Worm (Caenorhabditis elegans) whole organism, midembryonic: ENCODE results near the gene sdz-13.

ENCODE experiments used
- T22C8.4 ChIP-seq: fragments of 200-800 bp; sonication (Bioruptor generic); IDR thresholded peaks from 2 replicates; pipeline ENCODE4 v1.3.6; 2022; ENCODE audit warnings: missing genetic modification characterization, missing compliant biosample characterization
- cog-1 ChIP-seq: sonication (generic microtip); optimal IDR thresholded peaks from 2 replicates; lab custom pipeline; 2016; ENCODE audit warnings: missing genetic modification characterization, missing compliant biosample characterization
- flt-1 ChIP-seq: fragments of 200-800 bp; sonication (Bioruptor generic); IDR thresholded peaks from 2 replicates; pipeline ENCODE4 v1.3.6; 2022; ENCODE audit warnings: missing genetic modification characterization, missing compliant biosample characterization
- klf-2 ChIP-seq: fragments of 200-800 bp; sonication (Bioruptor generic); conservative IDR thresholded peaks from 2 replicates; pipeline ENCODE4 v1.3.6; 2022; ENCODE audit warnings: missing genetic modification reagents, missing genetic modification characterization, missing compliant biosample characterization
- med-1 ChIP-seq: sonication (generic microtip); optimal IDR thresholded peaks from 2 replicates; lab custom pipeline; 2017; ENCODE audit warnings: missing genetic modification characterization, mild to moderate bottlenecking, missing compliant biosample characterization, antibody characterized with exemption, missing genetic modification reagents; ENCODE audit not compliant: insufficient read depth
- ref-1 ChIP-seq: fragments of 200-800 bp; sonication (Bioruptor generic); conservative IDR thresholded peaks from 2 replicates; pipeline ENCODE4 v1.3.6; 2022; ENCODE audit warnings: missing genetic modification reagents, missing genetic modification characterization, missing compliant biosample characterization
- tab-1 ChIP-seq: fragments of 200-800 bp; sonication (Bioruptor generic); IDR thresholded peaks from 2 replicates; pipeline ENCODE4 v1.3.6; 2022; ENCODE audit warnings: missing genetic modification characterization, missing compliant biosample characterization
- ztf-23 ChIP-seq: fragments of 200-800 bp; sonication (Bioruptor generic); IDR thresholded peaks from 2 replicates; pipeline ENCODE4 v1.3.6; 2022; ENCODE audit warnings: missing genetic modification reagents, missing genetic modification characterization, missing compliant biosample characterization
- ztf-29 ChIP-seq: fragments of 200-800 bp; sonication (Bioruptor generic); IDR thresholded peaks from 2 replicates; pipeline ENCODE4 v1.3.6; 2022; ENCODE audit warnings: missing genetic modification reagents, missing genetic modification characterization, missing compliant biosample characterization

- TF ChIP-seq cog-1 (tag; lab: Kevin White, UChicago) (no peak), flt-1 (GFP tag; lab: Robert Waterston, UW) (0 out of 2 replicates have a peak, but pooled peaks have one; percentile 4), ref-1 (GFP tag; lab: Robert Waterston, UW) (no peak), ztf-23 (GFP tag; lab: Robert Waterston, UW) (no peak), tab-1 (GFP tag; lab: Robert Waterston, UW) (no peak), med-1 (no peak), klf-2 (no peak), T22C8.4 (no peak), ztf-29 (GFP tag; lab: Robert Waterston, UW) (no peak)
Measured at ce11 chrIV:10870158-10870557, 9.3 kb downstream of the sdz-13 start.
